Worm (Caenorhabditis elegans) whole organism, late embryonic: ENCODE results near the gene E02H1.6.

Source experiments
- ceh-9 ChIP-seq: sonication (generic microtip); optimal IDR thresholded peaks from 2 replicates; lab custom pipeline; 2016; ENCODE audit warnings: mild to moderate bottlenecking, missing genetic modification characterization, inconsistent platforms, missing compliant biosample characterization
- dve-1 ChIP-seq: sonication (generic microtip); optimal IDR thresholded peaks from 2 replicates; lab custom pipeline; 2017; ENCODE audit warnings: antibody characterized with exemption, mild to moderate bottlenecking, missing genetic modification characterization, missing compliant biosample characterization
- elt-2 ChIP-seq: sonication (generic microtip); optimal IDR thresholded peaks from 2 replicates; lab custom pipeline; 2016; ENCODE audit warnings: missing genetic modification reagents, missing genetic modification characterization, missing compliant biosample characterization
- fkh-10 ChIP-seq: fragments of 150-350 bp; optimal IDR thresholded peaks from 2 replicates; lab custom pipeline; 2014; ENCODE audit warnings: missing biosample characterization, missing genetic modification reagents, missing genetic modification characterization
- hlh-6 ChIP-seq: sonication (generic microtip); optimal IDR thresholded peaks from 2 replicates; lab custom pipeline; 2016; ENCODE audit warnings: missing genotype, missing genetic modification characterization, missing compliant biosample characterization
- madf-2 ChIP-seq: sonication (generic microtip); optimal IDR thresholded peaks from 2 replicates; lab custom pipeline; 2017; ENCODE audit warnings: missing genetic modification characterization, missing compliant biosample characterization
- nfya-1 ChIP-seq: sonication (generic microtip); optimal IDR thresholded peaks from 2 replicates; lab custom pipeline; 2017; ENCODE audit warnings: missing genetic modification characterization, mild to moderate bottlenecking, missing compliant biosample characterization, antibody characterized with exemption, moderate library complexity
- nhr-11 ChIP-seq: fragments of 150-350 bp; optimal IDR thresholded peaks from 2 replicates; lab custom pipeline; 2014; ENCODE audit warnings: missing biosample characterization, missing genetic modification characterization
- pqm-1 ChIP-seq: sonication (generic microtip); optimal IDR thresholded peaks from 2 replicates; lab custom pipeline; 2016; ENCODE audit warnings: missing genetic modification characterization, missing compliant biosample characterization
- ref-2 ChIP-seq: sonication (generic microtip); optimal IDR thresholded peaks from 2 replicates; lab custom pipeline; 2016; ENCODE audit warnings: missing genetic modification characterization, missing compliant biosample characterization
- rnt-1 ChIP-seq: sonication (generic microtip); optimal IDR thresholded peaks from 2 replicates; lab custom pipeline; 2016; ENCODE audit warnings: missing genetic modification characterization, missing compliant biosample characterization
- tbx-2 ChIP-seq: sonication (generic microtip); optimal IDR thresholded peaks from 2 replicates; lab custom pipeline; 2016; ENCODE audit warnings: missing genetic modification characterization, missing compliant biosample characterization

- TF ChIP-seq nhr-11 (tag; lab: Kevin White, UChicago) (no peak), dve-1 (tag; lab: Kevin White, UChicago) (no peak), ceh-9 (no peak), fkh-10 (no peak), pqm-1 (no peak), madf-2 (tag; lab: Kevin White, UChicago) (no peak), elt-2 (tag; lab: Kevin White, UChicago) (no peak), ref-2 (tag; lab: Kevin White, UChicago) (no peak), tbx-2 (tag; lab: Kevin White, UChicago) (no peak), rnt-1 (no peak), hlh-6 (tag; lab: Kevin White, UChicago) (no peak), nfya-1 (tag; lab: Kevin White, UChicago) (no peak)
These were observed 10.1 kb downstream of the E02H1.6 start for ce11 chrII:9606485-9607036.
